Fruit fly (Drosophila melanogaster) whole organism, embryonic: ENCODE measurements around the gene brat.

Experiments used
- ATbp ChIP-seq: fragments of 200-800 bp; sonication (Bioruptor generic); optimal IDR thresholded peaks from 2 replicates; lab custom pipeline; 2017; ENCODE audit warnings: missing biosample characterization, mild to moderate bottlenecking, missing genetic modification characterization, missing genetic modification reagents
- Ada2b ChIP-seq: fragments of 200-800 bp; sonication (Bioruptor generic); IDR thresholded peaks from 2 replicates; pipeline ENCODE4 v1.3.6; 2022; ENCODE audit warnings: missing biosample characterization, missing genetic modification characterization
- Atf-2 ChIP-seq: fragments of 200-800 bp; sonication (Bioruptor generic); optimal IDR thresholded peaks from 2 replicates; lab custom pipeline; 2016; ENCODE audit warnings: missing biosample characterization, missing genetic modification characterization
- CG14050 ChIP-seq: fragments of 200-800 bp; sonication (Bioruptor generic); IDR thresholded peaks from 3 replicates; pipeline ENCODE4 v1.3.6; 2022; ENCODE audit warnings: missing biosample characterization, missing genetic modification characterization
- CG14965 ChIP-seq: fragments of 200-800 bp; sonication (Bioruptor generic); optimal IDR thresholded peaks from 2 replicates; lab custom pipeline; 2016; ENCODE audit warnings: missing biosample characterization, missing genetic modification characterization, borderline replicate concordance
- CG1529 ChIP-seq: fragments of 200-800 bp; sonication (Bioruptor generic); optimal IDR thresholded peaks from 3 replicates; lab custom pipeline; 2018; ENCODE audit warnings: missing biosample characterization, missing genetic modification characterization
- CG15601 ChIP-seq: fragments of 200-800 bp; sonication (Bioruptor generic); optimal IDR thresholded peaks from 3 replicates; lab custom pipeline; 2019; ENCODE audit warnings: missing biosample characterization, mild to moderate bottlenecking, missing genetic modification characterization, moderate library complexity
- CG1832 ChIP-seq: fragments of 200-800 bp; sonication (Bioruptor generic); optimal IDR thresholded peaks from 2 replicates; lab custom pipeline; 2017; ENCODE audit warnings: missing biosample characterization, mild to moderate bottlenecking, missing genetic modification characterization, inconsistent platforms
- CG30020 ChIP-seq: fragments of 200-800 bp; optimal IDR thresholded peaks from 2 replicates; lab custom pipeline; 2019; ENCODE audit warnings: missing biosample characterization, mild to moderate bottlenecking, missing genetic modification characterization, moderate library complexity
- CG30403 ChIP-seq: fragments of 200-800 bp; sonication (Bioruptor generic); optimal IDR thresholded peaks from 3 replicates; lab custom pipeline; 2016; ENCODE audit warnings: missing biosample characterization, missing genetic modification characterization
- CG32767 ChIP-seq: fragments of 200-800 bp; sonication (Bioruptor generic); IDR thresholded peaks from 2 replicates; pipeline ENCODE4 v1.3.6; 2022; ENCODE audit warnings: missing biosample characterization, missing genetic modification characterization
- CG33213 ChIP-seq: fragments of 200-800 bp; sonication (Bioruptor generic); optimal IDR thresholded peaks from 3 replicates; lab custom pipeline; 2016; ENCODE audit warnings: missing biosample characterization, missing genetic modification characterization
- CG3726 ChIP-seq: fragments of 200-800 bp; sonication (Bioruptor generic); IDR thresholded peaks from 3 replicates; pipeline ENCODE4, ENCODE4 v1.3.6; 2022; ENCODE audit warnings: missing biosample characterization, missing genetic modification characterization
- CG43689 ChIP-seq: fragments of 200-800 bp; sonication (Bioruptor generic); IDR thresholded peaks from 2 replicates; pipeline ENCODE4 v1.3.6; 2022; ENCODE audit warnings: missing biosample characterization, missing genetic modification characterization
- CG4404 ChIP-seq: fragments of 200-800 bp; sonication (Bioruptor generic); IDR thresholded peaks from 2 replicates; pipeline ENCODE4 v1.3.6; 2022; ENCODE audit warnings: missing biosample characterization, missing genetic modification characterization
- CG4424 ChIP-seq: fragments of 200-800 bp; sonication (Bioruptor generic); optimal IDR thresholded peaks from 3 replicates; lab custom pipeline; 2016; ENCODE audit warnings: missing biosample characterization, missing genetic modification characterization
- CG6791 ChIP-seq: fragments of 200-800 bp; sonication (Bioruptor generic); IDR thresholded peaks from 3 replicates; pipeline ENCODE4 v1.3.6; 2022; ENCODE audit warnings: missing biosample characterization, missing genetic modification characterization; ENCODE audit not compliant: partially characterized antibody
- CG7357 ChIP-seq: fragments of 200-800 bp; sonication (Bioruptor generic); IDR thresholded peaks from 3 replicates; pipeline ENCODE4 v1.3.6; 2022; ENCODE audit warnings: missing biosample characterization, missing genetic modification characterization
- CG7372 ChIP-seq: fragments of 200-800 bp; sonication (Bioruptor generic); IDR thresholded peaks from 2 replicates; pipeline ENCODE4 v1.3.6; 2022; ENCODE audit warnings: missing biosample characterization, missing genetic modification characterization
- CG8478 ChIP-seq: fragments of >200 bp; optimal IDR thresholded peaks from 2 replicates; lab custom pipeline; 2018
- CG9609 ChIP-seq: fragments of 200-800 bp; sonication (Bioruptor generic); optimal IDR thresholded peaks from 3 replicates; lab custom pipeline; 2016; ENCODE audit warnings: missing biosample characterization, missing genetic modification characterization
- CG9727 ChIP-seq: fragments of 200-800 bp; sonication (Bioruptor generic); optimal IDR thresholded peaks from 3 replicates; lab custom pipeline; 2017; ENCODE audit warnings: missing biosample characterization, mild to moderate bottlenecking, missing genetic modification characterization
- Dek ChIP-seq: fragments of 200-800 bp; sonication (Bioruptor generic); optimal IDR thresholded peaks from 3 replicates; lab custom pipeline; 2019; ENCODE audit warnings: missing biosample characterization, mild to moderate bottlenecking, missing genetic modification characterization, moderate library complexity
- Dfd ChIP-seq, 2 experiments: fragments of >200 bp; optimal IDR thresholded peaks; 2 replicates each; lab custom pipeline; 2017; ENCODE audit warnings: missing biosample characterization in 2 of 2, missing genetic modification characterization in 2 of 2
- Dll ChIP-seq: fragments of 200-800 bp; sonication (Bioruptor generic); IDR thresholded peaks from 4 replicates; pipeline ENCODE4 v1.3.6; 2022; ENCODE audit warnings: missing biosample characterization, missing genetic modification characterization; ENCODE audit not compliant: partially characterized antibody
- ERR ChIP-seq: fragments of 200-800 bp; sonication (Bioruptor generic); optimal IDR thresholded peaks from 2 replicates; lab custom pipeline; 2016; ENCODE audit warnings: missing biosample characterization, missing genetic modification characterization
- GATAe ChIP-seq: fragments of 200-800 bp; sonication (Bioruptor generic); conservative IDR thresholded peaks from 2 replicates; pipeline ENCODE4 v1.3.6; 2022; ENCODE audit warnings: missing biosample characterization, missing genetic modification characterization
- H2.0 ChIP-seq: fragments of 200-800 bp; sonication (Bioruptor generic); IDR thresholded peaks from 2 replicates; pipeline ENCODE4 v1.3.6; 2022; ENCODE audit warnings: missing biosample characterization, missing genetic modification characterization
- HmgZ ChIP-seq: fragments of 200-800 bp; sonication (Bioruptor generic); optimal IDR thresholded peaks from 2 replicates; lab custom pipeline; 2018; ENCODE audit warnings: missing biosample characterization, mild to moderate bottlenecking, missing genetic modification characterization
- Hr3 ChIP-seq: fragments of 200-800 bp; sonication (Bioruptor generic); optimal IDR thresholded peaks from 3 replicates; lab custom pipeline; 2016; ENCODE audit warnings: missing biosample characterization, missing genetic modification characterization
- Hsf ChIP-seq: fragments of 200-800 bp; sonication (Bioruptor generic); optimal IDR thresholded peaks from 3 replicates; lab custom pipeline; 2016; ENCODE audit warnings: missing biosample characterization, missing genetic modification characterization
- MTF-1 ChIP-seq: fragments of 200-800 bp; sonication (Bioruptor generic); optimal IDR thresholded peaks from 2 replicates; lab custom pipeline; 2018; ENCODE audit warnings: missing biosample characterization, mild to moderate bottlenecking, missing genetic modification characterization, borderline replicate concordance
- Nf-YC ChIP-seq: fragments of 200-800 bp; optimal IDR thresholded peaks from 3 replicates; lab custom pipeline; 2019; ENCODE audit warnings: missing biosample characterization, mild to moderate bottlenecking, missing genetic modification characterization, moderate library complexity
- Six4 ChIP-seq: fragments of 200-800 bp; sonication (Bioruptor generic); optimal IDR thresholded peaks from 2 replicates; lab custom pipeline; 2016; ENCODE audit warnings: missing biosample characterization, missing genetic modification characterization
- Taf1 ChIP-seq: fragments of 200-800 bp; sonication (Bioruptor generic); IDR thresholded peaks from 2 replicates; pipeline ENCODE4 v1.3.6; 2022; ENCODE audit warnings: missing biosample characterization, missing genetic modification characterization
- Tbp ChIP-seq: fragments of >200 bp; optimal IDR thresholded peaks from 2 replicates; lab custom pipeline; 2018; ENCODE audit warnings: missing biosample characterization, missing genetic modification characterization
- Trl ChIP-seq, 3 experiments: fragments of >200 bp in 2 of 3; fragments of 200-800 bp in 1 of 3; sonication (Bioruptor generic) in 1 of 3; optimal IDR thresholded peaks; 2 replicates in 1 of 3; 3 replicates in 2 of 3; lab custom pipeline; 2016 to 2017; ENCODE audit warnings: missing biosample characterization in 1 of 3, missing genetic modification characterization in 1 of 3
- az2 ChIP-seq: fragments of 200-800 bp; sonication (Bioruptor generic); optimal IDR thresholded peaks from 3 replicates; lab custom pipeline; 2016; ENCODE audit warnings: missing biosample characterization, missing genetic modification characterization
- bigmax ChIP-seq: fragments of 200-800 bp; sonication (Bioruptor generic); optimal IDR thresholded peaks from 2 replicates; lab custom pipeline; 2018; ENCODE audit warnings: missing biosample characterization, mild to moderate bottlenecking, missing genetic modification characterization
- br ChIP-seq: fragments of >200 bp; optimal IDR thresholded peaks from 2 replicates; lab custom pipeline; 2017
- chinmo ChIP-seq: fragments of 200-800 bp; sonication (Bioruptor generic); IDR thresholded peaks from 4 replicates; pipeline ENCODE4 v1.3.6; 2022; ENCODE audit warnings: missing biosample characterization, missing genetic modification characterization; ENCODE audit not compliant: partially characterized antibody
- gcm ChIP-seq: fragments of 200-800 bp; sonication (Bioruptor generic); optimal IDR thresholded peaks from 2 replicates; lab custom pipeline; 2019; ENCODE audit warnings: missing biosample characterization, mild to moderate bottlenecking, missing genetic modification characterization, moderate library complexity
- jigr1 ChIP-seq: fragments of 200-800 bp; sonication (Bioruptor generic); IDR thresholded peaks from 3 replicates; pipeline ENCODE4 v1.3.6; 2022; ENCODE audit warnings: missing biosample characterization, missing genetic modification characterization
- lilli ChIP-seq: fragments of 200-800 bp; sonication (Bioruptor generic); optimal IDR thresholded peaks from 3 replicates; lab custom pipeline; 2016; ENCODE audit warnings: missing biosample characterization, missing genetic modification characterization
- lmd ChIP-seq: fragments of 200-800 bp; sonication (Bioruptor generic); IDR thresholded peaks from 2 replicates; pipeline ENCODE4 v1.3.6; 2022; ENCODE audit warnings: missing biosample characterization, missing genetic modification characterization
- mld ChIP-seq: fragments of 200-800 bp; sonication (Bioruptor generic); IDR thresholded peaks from 3 replicates; pipeline ENCODE4 v1.3.6; 2022; ENCODE audit warnings: missing biosample characterization, missing genetic modification characterization; ENCODE audit not compliant: partially characterized antibody
- row ChIP-seq: fragments of 200-800 bp; sonication (Bioruptor generic); IDR thresholded peaks from 3 replicates; pipeline ENCODE4 v1.3.6; 2022; ENCODE audit warnings: missing biosample characterization, missing genetic modification characterization
- so ChIP-seq: fragments of 200-800 bp; sonication (Bioruptor generic); IDR thresholded peaks from 3 replicates; pipeline ENCODE4 v1.3.6; 2022; ENCODE audit warnings: missing biosample characterization, missing genetic modification characterization
- stc ChIP-seq: fragments of 200-800 bp; sonication (Bioruptor generic); IDR thresholded peaks from 2 replicates; pipeline ENCODE4 v1.3.6; 2022; ENCODE audit warnings: missing biosample characterization, missing genetic modification characterization
- stwl ChIP-seq: fragments of 200-800 bp; sonication (Bioruptor generic); optimal IDR thresholded peaks from 3 replicates; lab custom pipeline; 2018; ENCODE audit warnings: missing biosample characterization, mild to moderate bottlenecking, missing genetic modification characterization, moderate library complexity
- tio ChIP-seq: fragments of 200-800 bp; sonication (Bioruptor generic); optimal IDR thresholded peaks from 2 replicates; lab custom pipeline; 2017; ENCODE audit warnings: missing biosample characterization, missing genetic modification characterization, inconsistent platforms
- usp ChIP-seq: fragments of >200 bp; optimal IDR thresholded peaks from 2 replicates; lab custom pipeline; 2017; ENCODE audit warnings: missing biosample characterization, missing genetic modification characterization
- vnd ChIP-seq: fragments of 200-800 bp; sonication (Bioruptor generic); IDR thresholded peaks from 3 replicates; pipeline ENCODE4 v1.3.6; 2022; ENCODE audit warnings: missing biosample characterization, missing genetic modification characterization; ENCODE audit not compliant: partially characterized antibody

Gene brat

dm6 chr2L:19126888-19127287 is 6.7 kb upstream of the brat start (continued):
- TF ChIP-seq CG14050 (no peak), chinmo (GFP tag; lab: Robert Waterston, UW) (no peak), so (GFP tag; lab: Robert Waterston, UW) (no peak), usp (GFP tag; lab: Kevin White, UChicago) (no peak), Nf-YC (tag; lab: Kevin White, UChicago) (peak; percentile 70), CG15601 (tag; lab: Kevin White, UChicago) (peak; percentile 78), HmgZ (tag; lab: Kevin White, UChicago) (peak; percentile 80), CG4424 (peak; percentile 47), CG30020 (peak; percentile 57), stc (GFP tag; lab: Robert Waterston, UW) (no peak), CG7357 (GFP tag; lab: Robert Waterston, UW) (no peak), CG32767 (GFP tag; lab: Robert Waterston, UW) (no peak), lilli (GFP tag; lab: Kevin White, UChicago) (peak; percentile 40), CG1832 (GFP tag; lab: Kevin White, UChicago) (no peak), CG9727 (peak; percentile 43), Dek (tag; lab: Kevin White, UChicago) (peak; percentile 73), Hsf (no peak), gcm (GFP tag; lab: Kevin White, UChicago) (peak; percentile 64), CG3726 (GFP tag; lab: Robert Waterston, UW) (no peak), Trl (optimal IDR thresholded peaks at IDR 0.05; lab: Kevin White, UChicago) (no peak), Trl (GFP tag; optimal IDR thresholded peaks at IDR 0.05; lab: Kevin White, UChicago) (no peak), Tbp (GFP tag; lab: Kevin White, UChicago) (peak; percentile 85), Dll (peak; percentile 53; the same call in 2 of the 4 replicates), CG7372 (GFP tag; lab: Robert Waterston, UW) (0 out of 2 replicates have a peak, but pooled peaks have one; percentile 17), CG30403 (peak; percentile 68), bigmax (no peak), GATAe (GFP tag; lab: Robert Waterston, UW) (no peak), Six4 (GFP tag; lab: Kevin White, UChicago) (peak; percentile 10), CG6791 (no peak), CG33213 (GFP tag; lab: Kevin White, UChicago) (no peak), vnd (no peak), Ada2b (GFP tag; lab: Robert Waterston, UW) (no peak), Hr3 (GFP tag; lab: Kevin White, UChicago) (peak; percentile 70), jigr1 (GFP tag; lab: Robert Waterston, UW) (no peak), CG4404 (GFP tag; lab: Robert Waterston, UW) (no peak), H2.0 (GFP tag; lab: Robert Waterston, UW) (no peak), ATbp (GFP tag; lab: Kevin White, UChicago) (peak; percentile 32), tio (GFP tag; lab: Kevin White, UChicago) (no peak), Taf1 (GFP tag; lab: Robert Waterston, UW) (no peak), CG8478 (lab: Kevin White, UChicago) (no peak), br (no peak), MTF-1 (GFP tag; lab: Kevin White, UChicago) (no peak), CG14965 (GFP tag; lab: Kevin White, UChicago) (no peak), row (peak; percentile 96), stwl (tag; lab: Kevin White, UChicago) (peak; percentile 21), lmd (GFP tag; lab: Robert Waterston, UW) (peak; percentile 58), CG1529 (GFP tag; lab: Kevin White, UChicago) (no peak), CG43689 (GFP tag; lab: Robert Waterston, UW) (no peak), ERR (GFP tag; lab: Kevin White, UChicago) (no peak), az2 (GFP tag; lab: Kevin White, UChicago) (peak; percentile 60), mld (GFP tag; lab: Robert Waterston, UW) (no peak), Atf-2 (no peak), Dfd (GFP tag; optimal IDR thresholded peaks at IDR 0.05; lab: Kevin White, UChicago) (no peak), CG9609 (GFP tag; lab: Kevin White, UChicago) (no peak)
